Worm (Caenorhabditis elegans) whole organism, late embryonic: Measurements from ENCODE around the gene mab-23.

Source experiments
- ama-1 ChIP-seq: fragments of 150-350 bp; optimal IDR thresholded peaks from 2 replicates; lab custom pipeline; 2014
- ceh-30 ChIP-seq: fragments of 150-350 bp; optimal IDR thresholded peaks from 2 replicates; lab custom pipeline; 2014; ENCODE audit warnings: missing biosample characterization, missing genetic modification characterization
- ets-4 ChIP-seq: sonication (generic microtip); optimal IDR thresholded peaks from 2 replicates; lab custom pipeline; 2016; ENCODE audit warnings: missing genetic modification characterization, missing compliant biosample characterization
- mec-3 ChIP-seq: sonication (generic microtip); optimal IDR thresholded peaks from 2 replicates; lab custom pipeline; 2016; ENCODE audit warnings: borderline replicate concordance, missing genetic modification characterization, missing compliant biosample characterization
- nhr-11 ChIP-seq: fragments of 150-350 bp; optimal IDR thresholded peaks from 2 replicates; lab custom pipeline; 2014; ENCODE audit warnings: missing biosample characterization, missing genetic modification characterization
- odd-2 ChIP-seq: sonication (generic microtip); optimal IDR thresholded peaks from 2 replicates; lab custom pipeline; 2017; ENCODE audit warnings: antibody characterized with exemption, mild to moderate bottlenecking, missing genetic modification characterization, missing compliant biosample characterization
- rnt-1 ChIP-seq: sonication (generic microtip); optimal IDR thresholded peaks from 2 replicates; lab custom pipeline; 2016; ENCODE audit warnings: missing genetic modification characterization, missing compliant biosample characterization
- unc-86 ChIP-seq: sonication (generic microtip); optimal IDR thresholded peaks from 2 replicates; lab custom pipeline; 2016; ENCODE audit warnings: missing genetic modification characterization, missing compliant biosample characterization

ce11 chrV:10662000-10662399 is 29.1 kb downstream of the mab-23 start:
- TF ChIP-seq ama-1 (lab: Kevin White, UChicago) (no peak), mec-3 (no peak), nhr-11 (no peak), unc-86 (tag; lab: Kevin White, UChicago) (no peak), odd-2 (no peak), ets-4 (tag; lab: Kevin White, UChicago) (no peak), rnt-1 (tag; lab: Kevin White, UChicago) (no peak), ceh-30 (tag; lab: Kevin White, UChicago) (no peak)
